Worm (Caenorhabditis elegans): ENCODE results near the gene Y57G11C.1147.
A peak's percentile ranks its signal among the peaks of the same experiment; 100 is the strongest.

Gene Y57G11C.1147

DNA sequence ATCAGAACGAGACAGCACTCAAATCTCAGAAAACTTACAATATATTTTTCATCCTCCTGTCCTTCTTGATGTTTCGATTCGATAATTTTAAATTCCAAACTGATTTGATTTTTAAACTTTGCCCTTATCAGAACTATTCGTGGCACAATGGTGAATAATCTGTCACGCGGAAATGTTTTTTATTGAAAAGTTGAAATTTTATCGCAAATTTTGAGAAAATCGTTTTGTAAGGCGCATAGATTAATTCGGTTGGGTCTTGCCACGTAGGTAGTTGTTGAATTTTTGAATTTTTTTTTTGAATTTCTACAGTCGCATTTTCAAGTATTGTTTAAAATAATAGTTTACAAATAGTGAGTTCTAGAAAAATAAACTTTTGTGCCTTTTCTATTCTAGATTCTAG lies 36.5 kb downstream of the Y57G11C.1147 start, which contains the start of gene ptp-5.2:
ptp-5.2 (minus strand) TSS at position 101 of the 400 bp plus-strand sequence.
- TF ChIP-seq vab-15 (tag; optimal IDR thresholded peaks at IDR 0.05) (no peak), aly-2 (tag; optimal IDR thresholded peaks at IDR 0.05) (no peak), nhr-11 (tag; optimal IDR thresholded peaks at IDR 0.05) (no peak), lin-39 (tag; optimal IDR thresholded peaks at IDR 0.05) (no peak)

ce11 chrIV:14759662-14760061 lies 37.7 kb downstream of the Y57G11C.1147 start:
- no peak for TF ChIP-seq nhr-76 (tag; optimal IDR thresholded peaks at IDR 0.05)
- no peak for TF ChIP-seq F16B12.6 (tag; optimal IDR thresholded peaks at IDR 0.05)
- TF ChIP-seq C34B4.2 (tag; optimal IDR thresholded peaks at IDR 0.05), result no peak
- TF ChIP-seq lin-39 (tag; optimal IDR thresholded peaks at IDR 0.05), result no peak
- TF ChIP-seq irx-1 (tag; optimal IDR thresholded peaks at IDR 0.05), result no peak
- no peak for TF ChIP-seq zag-1 (tag; optimal IDR thresholded peaks at IDR 0.05)
- no peak for TF ChIP-seq ceh-63 (GFP tag; optimal IDR thresholded peaks at IDR 0.05)
- no peak for TF ChIP-seq unc-30 (tag; optimal IDR thresholded peaks at IDR 0.05)
- TF ChIP-seq nhr-19 (GFP tag; conservative IDR thresholded peaks at IDR 0.05), result no peak
- no peak for TF ChIP-seq nhr-90 (tag; optimal IDR thresholded peaks at IDR 0.05; ENCODE audit: poor library complexity)
- no peak for TF ChIP-seq fkh-10 (GFP tag; optimal IDR thresholded peaks at IDR 0.05)
- no peak for TF ChIP-seq nhr-84 (tag; optimal IDR thresholded peaks at IDR 0.05)
- no peak for TF ChIP-seq mep-1 (tag; optimal IDR thresholded peaks at IDR 0.05)
- no peak for TF ChIP-seq fkh-8 (tag; optimal IDR thresholded peaks at IDR 0.05)
- TF ChIP-seq elt-3 (tag; optimal IDR thresholded peaks at IDR 0.05), result no peak
- no peak for TF ChIP-seq Y116A8C.19 (tag; optimal IDR thresholded peaks at IDR 0.05; ENCODE audit: borderline replicate concordance)

ce11 chrIV:14757786-14758185 lies 39.5 kb downstream of the Y57G11C.1147 start:
- TF ChIP-seq unc-30 (tag; optimal IDR thresholded peaks at IDR 0.05) (no peak), dsc-1 (tag; optimal IDR thresholded peaks at IDR 0.05) (peak; percentile 19)

DNA sequence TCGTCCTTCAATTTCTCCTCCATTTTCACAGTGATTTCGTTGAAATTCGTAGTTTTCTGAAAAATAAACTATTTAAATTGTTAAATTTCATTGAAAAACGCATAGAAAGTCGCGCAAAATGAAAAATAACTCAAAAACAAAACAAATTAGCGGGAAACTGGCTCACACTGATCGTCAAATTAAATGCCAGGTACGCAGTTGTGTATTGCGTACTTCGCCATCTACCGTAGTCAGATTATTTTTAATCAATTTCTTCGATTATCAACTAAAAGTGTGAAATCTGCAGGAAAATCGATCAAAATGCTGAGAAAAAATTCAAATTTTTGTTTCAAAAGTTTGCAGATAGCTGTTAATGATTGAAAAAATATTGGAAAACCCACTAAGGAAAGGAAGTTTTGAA lies 42.4 kb downstream of the Y57G11C.1147 start, which contains the start of gene Y57G11C.499:
Y57G11C.499 (minus strand) TSS at position 23 of the 400 bp plus-strand sequence.
- no peak for TF ChIP-seq mab-9 (GFP tag; IDR thresholded peaks at IDR 0.05)
- TF ChIP-seq snpc-4 (tag; optimal IDR thresholded peaks at IDR 0.05), result no peak
- TF ChIP-seq nhr-12 (tag; optimal IDR thresholded peaks at IDR 0.05), result no peak
- no peak for TF ChIP-seq nhr-19 (GFP tag; conservative IDR thresholded peaks at IDR 0.05)
- no peak for TF ChIP-seq nhr-84 (tag; optimal IDR thresholded peaks at IDR 0.05)
- no peak for TF ChIP-seq egl-13 (tag; optimal IDR thresholded peaks at IDR 0.05)
- no peak for TF ChIP-seq elt-2 (tag; optimal IDR thresholded peaks at IDR 0.05)

Measured in whole organism, L1 larva.